Fruit fly (Drosophila melanogaster) whole organism, embryonic: ENCODE data around the gene CG13077.

ENCODE experiments used
- Atf6 ChIP-seq: fragments of 200-800 bp; sonication (Bioruptor generic); IDR thresholded peaks from 2 replicates; pipeline ENCODE4 v1.3.6; 2022; ENCODE audit warnings: missing biosample characterization, missing genetic modification characterization
- B-H2 ChIP-seq: fragments of 200-800 bp; sonication (Bioruptor generic); optimal IDR thresholded peaks from 2 replicates; lab custom pipeline; 2018; ENCODE audit warnings: missing biosample characterization, mild to moderate bottlenecking, missing genetic modification characterization
- Bteb2 ChIP-seq: fragments of 200-800 bp; sonication (Bioruptor generic); optimal IDR thresholded peaks from 2 replicates; lab custom pipeline; 2016; ENCODE audit warnings: missing biosample characterization, missing genetic modification characterization
- C15 ChIP-seq: fragments of 200-800 bp; sonication (Bioruptor generic); IDR thresholded peaks from 3 replicates; pipeline ENCODE4 v1.3.6; 2022; ENCODE audit warnings: missing biosample characterization, missing genetic modification characterization
- CG10209 ChIP-seq: fragments of 200-800 bp; sonication (Bioruptor generic); optimal IDR thresholded peaks from 3 replicates; lab custom pipeline; 2017; ENCODE audit warnings: missing biosample characterization, mild to moderate bottlenecking, missing genetic modification characterization, missing genetic modification reagents
- CG10462 ChIP-seq: fragments of 200-800 bp; sonication (Bioruptor generic); optimal IDR thresholded peaks from 2 replicates; lab custom pipeline; 2016; ENCODE audit warnings: missing biosample characterization, missing genetic modification characterization
- CG11247 ChIP-seq: fragments of 200-800 bp; sonication (Bioruptor generic); IDR thresholded peaks from 2 replicates; pipeline ENCODE4 v1.3.6; 2022; ENCODE audit warnings: missing biosample characterization, missing genetic modification characterization
- CG11456 ChIP-seq: fragments of 200-800 bp; sonication (Bioruptor generic); IDR thresholded peaks from 3 replicates; pipeline ENCODE4 v1.3.6; 2022; ENCODE audit warnings: missing biosample characterization, missing genetic modification characterization
- CG12942 ChIP-seq: fragments of 200-800 bp; sonication (Bioruptor generic); optimal IDR thresholded peaks from 3 replicates; lab custom pipeline; 2016; ENCODE audit warnings: missing biosample characterization, missing genetic modification characterization
- CG1529 ChIP-seq: fragments of 200-800 bp; sonication (Bioruptor generic); optimal IDR thresholded peaks from 3 replicates; lab custom pipeline; 2018; ENCODE audit warnings: missing biosample characterization, missing genetic modification characterization
- CG16863 ChIP-seq: fragments of 200-800 bp; sonication (Bioruptor generic); optimal IDR thresholded peaks from 3 replicates; lab custom pipeline; 2016; ENCODE audit warnings: missing biosample characterization, missing genetic modification characterization
- CG17186 ChIP-seq: fragments of 200-800 bp; sonication (Bioruptor generic); optimal IDR thresholded peaks from 3 replicates; lab custom pipeline; 2017; ENCODE audit warnings: missing biosample characterization, missing genetic modification reagents, missing genetic modification characterization
- CG17361 ChIP-seq: fragments of 200-800 bp; sonication (Bioruptor generic); IDR thresholded peaks from 3 replicates; pipeline ENCODE4 v1.3.6; 2022; ENCODE audit warnings: missing biosample characterization, missing genetic modification characterization
- CG17568 ChIP-seq: fragments of 200-800 bp; sonication (Bioruptor generic); optimal IDR thresholded peaks from 2 replicates; lab custom pipeline; 2018; ENCODE audit warnings: missing biosample characterization, mild to moderate bottlenecking, missing genetic modification characterization, moderate library complexity
- CG18619 ChIP-seq: fragments of 200-800 bp; sonication (Bioruptor generic); optimal IDR thresholded peaks from 3 replicates; lab custom pipeline; 2017; ENCODE audit warnings: missing biosample characterization, mild to moderate bottlenecking, missing genetic modification characterization
- CG2199 ChIP-seq: fragments of 200-800 bp; sonication (Bioruptor generic); IDR thresholded peaks from 3 replicates; pipeline ENCODE4 v1.3.6; 2022; ENCODE audit warnings: missing biosample characterization, missing genetic modification characterization
- CG30020 ChIP-seq: fragments of 200-800 bp; optimal IDR thresholded peaks from 2 replicates; lab custom pipeline; 2019; ENCODE audit warnings: missing biosample characterization, mild to moderate bottlenecking, missing genetic modification characterization, moderate library complexity
- CG31388 ChIP-seq: fragments of 200-800 bp; sonication (Bioruptor generic); optimal IDR thresholded peaks from 2 replicates; lab custom pipeline; 2016; ENCODE audit warnings: missing biosample characterization, missing genetic modification characterization
- CG32532 ChIP-seq: fragments of 200-800 bp; sonication (Bioruptor generic); IDR thresholded peaks from 2 replicates; pipeline ENCODE4 v1.3.6; 2022; ENCODE audit warnings: missing biosample characterization, missing genetic modification characterization
- CG33213 ChIP-seq: fragments of 200-800 bp; sonication (Bioruptor generic); optimal IDR thresholded peaks from 3 replicates; lab custom pipeline; 2016; ENCODE audit warnings: missing biosample characterization, missing genetic modification characterization
- CG33557 ChIP-seq: fragments of 200-800 bp; sonication (Bioruptor generic); optimal IDR thresholded peaks from 2 replicates; lab custom pipeline; 2019; ENCODE audit warnings: missing biosample characterization, mild to moderate bottlenecking, missing genetic modification characterization, moderate library complexity
- CG3407 ChIP-seq: fragments of 200-800 bp; sonication (Bioruptor generic); optimal IDR thresholded peaks from 2 replicates; lab custom pipeline; 2018; ENCODE audit warnings: missing biosample characterization, mild to moderate bottlenecking, missing genetic modification characterization
- CG3726 ChIP-seq: fragments of 200-800 bp; sonication (Bioruptor generic); IDR thresholded peaks from 3 replicates; pipeline ENCODE4, ENCODE4 v1.3.6; 2022; ENCODE audit warnings: missing biosample characterization, missing genetic modification characterization
- CG6689 ChIP-seq: fragments of 200-800 bp; sonication (Bioruptor generic); IDR thresholded peaks from 2 replicates; pipeline ENCODE4 v1.3.6; 2022; ENCODE audit warnings: missing biosample characterization, missing genetic modification characterization
- CG7786 ChIP-seq: fragments of 200-800 bp; sonication (Bioruptor generic); optimal IDR thresholded peaks from 2 replicates; lab custom pipeline; 2016; ENCODE audit warnings: missing biosample characterization, missing genetic modification characterization
- CG8290 ChIP-seq, 3 experiments: fragments of 200-800 bp; sonication (Bioruptor generic); optimal IDR thresholded peaks; 2 replicates each; lab custom pipeline; 2016 to 2019; ENCODE audit warnings: missing biosample characterization in 3 of 3, missing genetic modification characterization in 3 of 3, mild to moderate bottlenecking in 2 of 3, moderate library complexity in 1 of 3
- CrebB ChIP-seq: fragments of 200-800 bp; sonication (Bioruptor generic); optimal IDR thresholded peaks from 3 replicates; lab custom pipeline; 2018; ENCODE audit warnings: missing biosample characterization, mild to moderate bottlenecking, missing genetic modification characterization
- Hmr ChIP-seq: fragments of 200-800 bp; sonication (Bioruptor generic); optimal IDR thresholded peaks from 3 replicates; lab custom pipeline; 2017; ENCODE audit warnings: mild to moderate bottlenecking, missing biosample characterization, missing genetic modification reagents, missing genetic modification characterization
- Hmx ChIP-seq: fragments of 200-800 bp; sonication (Bioruptor generic); optimal IDR thresholded peaks from 2 replicates; lab custom pipeline; 2016; ENCODE audit warnings: missing biosample characterization, missing genetic modification characterization
- MBD-R2 ChIP-seq: fragments of 200-800 bp; sonication (Bioruptor generic); IDR thresholded peaks from 2 replicates; pipeline ENCODE4 v1.3.6; 2022; ENCODE audit warnings: missing biosample characterization, missing genetic modification characterization
- Mad ChIP-seq: fragments of 200-800 bp; sonication (Bioruptor generic); optimal IDR thresholded peaks from 2 replicates; lab custom pipeline; 2016; ENCODE audit warnings: missing biosample characterization, missing genetic modification characterization
- NK7.1 ChIP-seq: fragments of 200-800 bp; sonication (Bioruptor generic); optimal IDR thresholded peaks from 3 replicates; lab custom pipeline; 2016; ENCODE audit warnings: missing biosample characterization, missing genetic modification characterization
- Neu2 ChIP-seq: fragments of 200-800 bp; sonication (Bioruptor generic); optimal IDR thresholded peaks from 3 replicates; lab custom pipeline; 2016; ENCODE audit warnings: missing biosample characterization, missing genetic modification characterization, borderline replicate concordance
- Nf-YC ChIP-seq: fragments of 200-800 bp; optimal IDR thresholded peaks from 3 replicates; lab custom pipeline; 2019; ENCODE audit warnings: missing biosample characterization, mild to moderate bottlenecking, missing genetic modification characterization, moderate library complexity
- Usf ChIP-seq: fragments of 200-800 bp; sonication (Bioruptor generic); optimal IDR thresholded peaks from 2 replicates; lab custom pipeline; 2017; ENCODE audit warnings: missing genotype, missing biosample characterization, missing genetic modification characterization
- aop ChIP-seq: fragments of 200-800 bp; sonication (Bioruptor generic); IDR thresholded peaks from 2 replicates; pipeline ENCODE4 v1.3.6; 2022; ENCODE audit warnings: missing biosample characterization, missing genetic modification characterization
- ara ChIP-seq: fragments of 200-800 bp; sonication (Bioruptor generic); IDR thresholded peaks from 2 replicates; pipeline ENCODE4 v1.3.6; 2022; ENCODE audit warnings: missing biosample characterization, missing genetic modification characterization
- chn ChIP-seq: fragments of 200-800 bp; sonication (Bioruptor generic); optimal IDR thresholded peaks from 2 replicates; lab custom pipeline; 2016; ENCODE audit warnings: missing biosample characterization, missing genetic modification characterization
- crol ChIP-seq: fragments of 200-800 bp; sonication (Bioruptor generic); IDR thresholded peaks from 2 replicates; pipeline ENCODE4 v1.3.6; 2022; ENCODE audit warnings: missing biosample characterization, missing genetic modification characterization
- dm ChIP-seq: fragments of 200-800 bp; sonication (Bioruptor generic); optimal IDR thresholded peaks from 3 replicates; lab custom pipeline; 2016; ENCODE audit warnings: missing biosample characterization, missing genetic modification characterization
- exex ChIP-seq: fragments of 200-800 bp; sonication (Bioruptor generic); optimal IDR thresholded peaks from 4 replicates; lab custom pipeline; 2018; ENCODE audit warnings: missing biosample characterization, mild to moderate bottlenecking, missing genetic modification characterization, moderate library complexity
- lab ChIP-seq: fragments of 200-800 bp; sonication (Bioruptor generic); optimal IDR thresholded peaks from 3 replicates; lab custom pipeline; 2017; ENCODE audit warnings: missing biosample characterization, missing genetic modification characterization, mild to moderate bottlenecking, moderate library complexity, missing genetic modification reagents
- peb ChIP-seq: fragments of 200-800 bp; sonication (Bioruptor generic); IDR thresholded peaks from 2 replicates; pipeline ENCODE4 v1.3.6; 2022; ENCODE audit warnings: missing biosample characterization, missing genetic modification characterization
- psq ChIP-seq: fragments of 200-800 bp; sonication (Bioruptor generic); optimal IDR thresholded peaks from 2 replicates; lab custom pipeline; 2017; ENCODE audit warnings: missing biosample characterization, missing genetic modification characterization
- salm ChIP-seq: fragments of 200-800 bp; sonication (Bioruptor generic); optimal IDR thresholded peaks from 2 replicates; lab custom pipeline; 2018; ENCODE audit warnings: missing biosample characterization, mild to moderate bottlenecking, missing genetic modification characterization
- sima ChIP-seq: fragments of 200-800 bp; sonication (Bioruptor generic); optimal IDR thresholded peaks from 2 replicates; lab custom pipeline; 2016; ENCODE audit warnings: missing biosample characterization, missing genetic modification characterization
- sna ChIP-seq: fragments of 200-800 bp; sonication (Bioruptor generic); IDR thresholded peaks from 2 replicates; pipeline ENCODE4 v1.3.6; 2022; ENCODE audit warnings: missing biosample characterization, missing genetic modification characterization; ENCODE audit not compliant: partially characterized antibody
- sob ChIP-seq: fragments of 200-800 bp; sonication (Bioruptor generic); IDR thresholded peaks from 2 replicates; pipeline ENCODE4 v1.3.6; 2022; ENCODE audit warnings: missing biosample characterization, missing genetic modification characterization
- tin ChIP-seq: fragments of 200-800 bp; sonication (Bioruptor generic); optimal IDR thresholded peaks from 3 replicates; lab custom pipeline; 2016; ENCODE audit warnings: missing biosample characterization, missing genetic modification characterization
- tx ChIP-seq: fragments of 200-800 bp; sonication (Bioruptor generic); optimal IDR thresholded peaks from 2 replicates; lab custom pipeline; 2016; ENCODE audit warnings: missing biosample characterization, missing genetic modification characterization
- vvl ChIP-seq: fragments of 200-800 bp; sonication (Bioruptor generic); IDR thresholded peaks from 2 replicates; pipeline ENCODE4 v1.3.6; 2022; ENCODE audit warnings: missing biosample characterization, missing genetic modification characterization
- zen ChIP-seq: fragments of 200-800 bp; sonication (Bioruptor generic); optimal IDR thresholded peaks from 3 replicates; lab custom pipeline; 2018; ENCODE audit warnings: missing biosample characterization, mild to moderate bottlenecking, missing genetic modification characterization, moderate library complexity

Gene CG13077

dm6 chr2L:19582185-19582584 lies 16.5 kb downstream of the CG13077 start, which contains the start of gene Hakai (continued):
- TF ChIP-seq tin (GFP tag; lab: Kevin White, UChicago), result peak; percentile 70
- no peak for TF ChIP-seq CG17568 (GFP tag; lab: Kevin White, UChicago)
- no peak for TF ChIP-seq Hmx
- no peak for TF ChIP-seq ara (GFP tag; lab: Robert Waterston, UW)
- peak; percentile 94 for TF ChIP-seq MBD-R2 (GFP tag; lab: Robert Waterston, UW)
- TF ChIP-seq CrebB, result no peak
- TF ChIP-seq CG6689 (GFP tag; lab: Robert Waterston, UW), result peak; percentile 52
- peak; percentile 59 for TF ChIP-seq lab
- peak; percentile 48 for TF ChIP-seq CG16863 (GFP tag; lab: Kevin White, UChicago)
- TF ChIP-seq salm (tag; lab: Kevin White, UChicago), result no peak
- TF ChIP-seq crol, result 0 out of 2 replicates have a peak, but pooled peaks have one; percentile 11
- peak; percentile 79 for TF ChIP-seq CG17186 (GFP tag; lab: Kevin White, UChicago)
- peak; percentile 5 for TF ChIP-seq B-H2 (GFP tag; lab: Kevin White, UChicago)
- TF ChIP-seq CG8290 (GFP tag; optimal IDR thresholded peaks at IDR 0.05; lab: Kevin White, UChicago), result peak; percentile 65
- TF ChIP-seq CG8290 (tag; optimal IDR thresholded peaks at IDR 0.05; lab: Kevin White, UChicago), result peak; percentile 5 to 54
- TF ChIP-seq tx (GFP tag; lab: Kevin White, UChicago), result peak; percentile 56
- TF ChIP-seq CG11456, result peak; percentile 67; the same call in 1 of the 3 replicates
- no peak for TF ChIP-seq CG3407 (GFP tag; lab: Kevin White, UChicago)
- TF ChIP-seq CG30020, result peak; percentile 33
- 0 out of 3 replicates have a peak, but pooled peaks have one; percentile 67 for TF ChIP-seq CG2199
- peak; percentile 22 for TF ChIP-seq sima (GFP tag; lab: Kevin White, UChicago)
- TF ChIP-seq CG33557, result no peak
- peak; percentile 8 for TF ChIP-seq Neu2 (GFP tag; lab: Kevin White, UChicago)
- TF ChIP-seq CG18619 (GFP tag; lab: Kevin White, UChicago), result peak; percentile 26
- TF ChIP-seq NK7.1 (GFP tag; lab: Kevin White, UChicago), result peak; percentile 62
- peak; percentile 68 for TF ChIP-seq vvl (GFP tag; lab: Robert Waterston, UW)
- no peak for TF ChIP-seq zen (tag; lab: Kevin White, UChicago)
- no peak for TF ChIP-seq CG10462
- peak; percentile 14 for TF ChIP-seq CG12942 (GFP tag; lab: Kevin White, UChicago)
- no peak for TF ChIP-seq C15
- no peak for TF ChIP-seq aop (GFP tag; lab: Robert Waterston, UW)
- TF ChIP-seq CG11247 (GFP tag; lab: Robert Waterston, UW), result peak; percentile 60
- peak; percentile 55; the same call in 1 of the 2 replicates for TF ChIP-seq sna
- TF ChIP-seq CG1529 (GFP tag; lab: Kevin White, UChicago), result no peak
- peak; percentile 62 for TF ChIP-seq dm (GFP tag; lab: Kevin White, UChicago)
- peak; percentile 60 for TF ChIP-seq sob
- TF ChIP-seq Mad (GFP tag; lab: Kevin White, UChicago), result peak; percentile 49
- TF ChIP-seq CG7786 (GFP tag; lab: Kevin White, UChicago), result peak; percentile 49
- peak; percentile 54 for TF ChIP-seq chn (GFP tag; lab: Kevin White, UChicago)
- TF ChIP-seq exex (tag; lab: Kevin White, UChicago), result no peak
- TF ChIP-seq CG17361 (GFP tag; lab: Robert Waterston, UW), result peak; percentile 69
- peak; percentile 47 for TF ChIP-seq Nf-YC
- TF ChIP-seq Atf6, result no peak
- TF ChIP-seq Usf (GFP tag; lab: Kevin White, UChicago), result no peak
- peak; percentile 51 for TF ChIP-seq peb
- TF ChIP-seq CG32532 (GFP tag; lab: Robert Waterston, UW), result peak; percentile 63
- peak; percentile 11 for TF ChIP-seq CG10209 (GFP tag; lab: Kevin White, UChicago)
- peak; percentile 68 for TF ChIP-seq CG33213 (GFP tag; lab: Kevin White, UChicago)
- no peak for TF ChIP-seq psq
- TF ChIP-seq CG31388 (GFP tag; lab: Kevin White, UChicago), result no peak
- TF ChIP-seq CG3726, result no peak
- TF ChIP-seq Hmr, result peak; percentile 40
- TF ChIP-seq Bteb2 (GFP tag; lab: Kevin White, UChicago), result peak; percentile 40
